Worm (Caenorhabditis elegans) whole organism, L4 larva: ENCODE measurements around the gene wago-10.

ENCODE experiments used
- T26A8.4 ChIP-seq: fragments of 200-800 bp; sonication (Bioruptor generic); IDR thresholded peaks from 2 replicates; pipeline ENCODE4 v1.3.6; 2022; ENCODE audit warnings: missing genetic modification characterization, missing compliant biosample characterization
- ZK546.5 ChIP-seq, 2 experiments: sonication (generic microtip); optimal IDR thresholded peaks; 2 replicates each; lab custom pipeline; 2017; ENCODE audit warnings: missing biosample characterization in 2 of 2, missing genetic modification characterization in 2 of 2
- ama-1 ChIP-seq: fragments of 150-350 bp; optimal IDR thresholded peaks from 2 replicates; lab custom pipeline; 2014; ENCODE audit warnings: inconsistent platforms, mixed read lengths
- attf-4 ChIP-seq: sonication (generic microtip); optimal IDR thresholded peaks from 3 replicates; lab custom pipeline; 2017; ENCODE audit warnings: missing biosample characterization, missing genetic modification characterization
- lin-13 ChIP-seq: fragments of 150-350 bp; optimal IDR thresholded peaks from 2 replicates; lab custom pipeline; 2014; ENCODE audit warnings: missing biosample characterization, missing genetic modification reagents, missing genetic modification characterization
- lin-15B ChIP-seq: fragments of 150-350 bp; sonication (generic microtip); optimal IDR thresholded peaks from 3 replicates; lab custom pipeline; 2014; ENCODE audit warnings: missing biosample characterization, missing genetic modification characterization
- lir-3 ChIP-seq: sonication (generic microtip); optimal IDR thresholded peaks from 2 replicates; lab custom pipeline; 2016; ENCODE audit warnings: mild to moderate bottlenecking, missing genetic modification characterization, missing compliant biosample characterization
- unc-62 ChIP-seq, 3 experiments: fragments of 150-350 bp in 1 of 3; sonication (generic microtip); optimal IDR thresholded peaks in 2 of 3; peaks in 1 of 3; 1 replicate in 1 of 3; 2 replicates in 2 of 3; lab custom pipeline; 2014 to 2017; ENCODE audit warnings: missing biosample characterization in 3 of 3, missing genetic modification characterization in 3 of 3, missing genetic modification reagents in 3 of 3, missing genotype in 1 of 3

DNA sequence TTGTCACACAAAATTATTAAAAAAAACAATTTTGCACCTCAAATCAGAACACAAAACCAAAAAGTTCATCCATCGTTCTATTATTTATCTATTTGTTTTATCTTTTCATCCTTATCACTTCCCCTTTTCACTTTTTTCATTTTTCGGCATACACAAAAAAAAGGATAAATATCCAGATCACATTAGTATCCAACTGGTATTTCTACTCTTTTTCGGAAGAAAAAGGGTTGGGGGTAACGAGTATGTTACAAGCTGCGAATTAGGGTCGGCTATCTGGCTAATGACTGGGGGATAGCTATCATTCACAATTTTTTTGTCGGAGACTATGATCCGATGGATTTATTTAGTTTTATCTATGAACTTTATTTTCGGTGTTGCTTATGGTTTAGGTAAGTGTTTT, 26.8 kb downstream of the wago-10 start, which contains the start of gene mltn-7:
- TF ChIP-seq lin-15B (tag; lab: Kevin White, UChicago) (no peak), ama-1 (lab: Kevin White, UChicago) (no peak), T26A8.4 (no peak), lir-3 (no peak), unc-62 (GFP tag; optimal IDR thresholded peaks at IDR 0.05 in 1 of 2; lab: Kevin White, UChicago) (no peak), unc-62 (tag; optimal IDR thresholded peaks at IDR 0.05; lab: Kevin White, UChicago) (no peak), ZK546.5 (tag; optimal IDR thresholded peaks at IDR 0.05; lab: Kevin White, UChicago) (no peak), lin-13 (no peak), attf-4 (no peak)
